Worm (Caenorhabditis elegans): Measurements from ENCODE around the gene DH11.5.

The DH11.5 gene

ce11 chrII:8004157-8004556, 27.7 kb downstream of the DH11.5 start, which contains the start of gene pgp-11:
pgp-11 (minus strand) TSS chrII:8004257.
- TF ChIP-seq tbx-37 (GFP tag; conservative IDR thresholded peaks at IDR 0.05) (no peak), ama-1 (optimal IDR thresholded peaks at IDR 0.05) (no peak), sea-1 (GFP tag; conservative IDR thresholded peaks at IDR 0.05) (no peak), scrt-1 (GFP tag; IDR thresholded peaks at IDR 0.05) (no peak)

- no peak for TF ChIP-seq hmg-4 (GFP tag; optimal IDR thresholded peaks at IDR 0.05)
- TF ChIP-seq tbx-11 (GFP tag; IDR thresholded peaks at IDR 0.05) = no peak
- no peak for TF ChIP-seq hnd-1 (tag; optimal IDR thresholded peaks at IDR 0.05)
- TF ChIP-seq sea-1 (GFP tag; conservative IDR thresholded peaks at IDR 0.05) = no peak
- TF ChIP-seq flt-1 (GFP tag; IDR thresholded peaks at IDR 0.05) = no peak
- TF ChIP-seq hmbx-1 (tag; optimal IDR thresholded peaks at IDR 0.05) = no peak
- TF ChIP-seq B0310.2 (tag; optimal IDR thresholded peaks at IDR 0.05) = no peak
- no peak for TF ChIP-seq aly-1 (tag; optimal IDR thresholded peaks at IDR 0.05)
- no peak for TF ChIP-seq tbx-37 (GFP tag; conservative IDR thresholded peaks at IDR 0.05)
- TF ChIP-seq scrt-1 (GFP tag; IDR thresholded peaks at IDR 0.05) = no peak
- TF ChIP-seq ets-7 (tag; optimal IDR thresholded peaks at IDR 0.05) = no peak
- no peak for TF ChIP-seq ama-1 (optimal IDR thresholded peaks at IDR 0.05)
These were observed 28.3 kb downstream of the DH11.5 start for ce11 chrII:8004752-8005151.

- TF ChIP-seq tbx-37 (GFP tag; conservative IDR thresholded peaks at IDR 0.05) (no peak), tbx-11 (GFP tag; IDR thresholded peaks at IDR 0.05) (no peak), hmbx-1 (tag; optimal IDR thresholded peaks at IDR 0.05) (no peak), ama-1 (optimal IDR thresholded peaks at IDR 0.05) (no peak), flt-1 (GFP tag; IDR thresholded peaks at IDR 0.05) (no peak), ceh-13 (GFP tag; optimal IDR thresholded peaks at IDR 0.05) (no peak), aly-1 (tag; optimal IDR thresholded peaks at IDR 0.05) (no peak), ets-7 (tag; optimal IDR thresholded peaks at IDR 0.05) (no peak), hnd-1 (tag; optimal IDR thresholded peaks at IDR 0.05) (no peak), sea-1 (GFP tag; conservative IDR thresholded peaks at IDR 0.05) (no peak), hmg-4 (GFP tag; optimal IDR thresholded peaks at IDR 0.05) (no peak), tra-4 (tag; optimal IDR thresholded peaks at IDR 0.05) (no peak), pes-1 (GFP tag; IDR thresholded peaks at IDR 0.05) (no peak), B0310.2 (tag; optimal IDR thresholded peaks at IDR 0.05) (no peak), ceh-36 (tag; optimal IDR thresholded peaks at IDR 0.05) (no peak), scrt-1 (GFP tag; IDR thresholded peaks at IDR 0.05) (no peak), F13C5.2 (tag; optimal IDR thresholded peaks at IDR 0.05) (no peak)
These were observed 30.6 kb downstream of the DH11.5 start for ce11 chrII:8006962-8007361.

ce11 chrII:8008334-8008733, 31.9 kb downstream of the DH11.5 start, which contains the start of gene glna-2:
glna-2 (plus strand) TSS chrII:8008634.
- no peak for TF ChIP-seq pes-1 (GFP tag; IDR thresholded peaks at IDR 0.05)
- no peak for TF ChIP-seq F13C5.2 (tag; optimal IDR thresholded peaks at IDR 0.05)
- TF ChIP-seq B0310.2 (tag; optimal IDR thresholded peaks at IDR 0.05) = no peak
- TF ChIP-seq hmg-4 (GFP tag; optimal IDR thresholded peaks at IDR 0.05) = no peak
- TF ChIP-seq flt-1 (GFP tag; IDR thresholded peaks at IDR 0.05) = no peak
- no peak for TF ChIP-seq tra-4 (tag; optimal IDR thresholded peaks at IDR 0.05)
- TF ChIP-seq hnd-1 (tag; optimal IDR thresholded peaks at IDR 0.05) = no peak

- TF ChIP-seq hmbx-1 (tag; optimal IDR thresholded peaks at IDR 0.05) (no peak), tbx-37 (GFP tag; conservative IDR thresholded peaks at IDR 0.05) (no peak), tra-4 (tag; optimal IDR thresholded peaks at IDR 0.05) (no peak), ceh-36 (tag; optimal IDR thresholded peaks at IDR 0.05) (no peak), B0310.2 (tag; optimal IDR thresholded peaks at IDR 0.05) (no peak), pes-1 (GFP tag; IDR thresholded peaks at IDR 0.05) (no peak), hnd-1 (tag; optimal IDR thresholded peaks at IDR 0.05) (no peak), hmg-4 (GFP tag; optimal IDR thresholded peaks at IDR 0.05) (no peak), ets-7 (tag; optimal IDR thresholded peaks at IDR 0.05) (no peak), ceh-13 (GFP tag; optimal IDR thresholded peaks at IDR 0.05) (no peak), scrt-1 (GFP tag; IDR thresholded peaks at IDR 0.05) (no peak), sea-1 (GFP tag; conservative IDR thresholded peaks at IDR 0.05) (no peak), aly-1 (tag; optimal IDR thresholded peaks at IDR 0.05) (no peak), tbx-11 (GFP tag; IDR thresholded peaks at IDR 0.05) (no peak), ama-1 (optimal IDR thresholded peaks at IDR 0.05) (no peak), F13C5.2 (tag; optimal IDR thresholded peaks at IDR 0.05) (no peak)
These were observed 35.9 kb downstream of the DH11.5 start, which contains the start of gene DH11.2 for ce11 chrII:8012071-8013031. DH11.2 (plus strand) TSS chrII:8012816.

- TF ChIP-seq ceh-36 (tag; optimal IDR thresholded peaks at IDR 0.05) (no peak), B0310.2 (tag; optimal IDR thresholded peaks at IDR 0.05) (no peak), ama-1 (optimal IDR thresholded peaks at IDR 0.05) (no peak), sea-1 (GFP tag; conservative IDR thresholded peaks at IDR 0.05) (no peak), tbx-11 (GFP tag; IDR thresholded peaks at IDR 0.05) (no peak), tra-4 (tag; optimal IDR thresholded peaks at IDR 0.05) (no peak), flt-1 (GFP tag; IDR thresholded peaks at IDR 0.05) (no peak), hnd-1 (tag; optimal IDR thresholded peaks at IDR 0.05) (no peak), scrt-1 (GFP tag; IDR thresholded peaks at IDR 0.05) (no peak), tbx-37 (GFP tag; conservative IDR thresholded peaks at IDR 0.05) (no peak), hmg-4 (GFP tag; optimal IDR thresholded peaks at IDR 0.05) (no peak), aly-1 (tag; optimal IDR thresholded peaks at IDR 0.05) (no peak)
These were observed 39.1 kb downstream of the DH11.5 start for ce11 chrII:8015483-8015938.

ce11 chrII:8016167-8016566, 39.8 kb downstream of the DH11.5 start:
- TF ChIP-seq flt-1 (GFP tag; IDR thresholded peaks at IDR 0.05) (no peak), pes-1 (GFP tag; IDR thresholded peaks at IDR 0.05) (no peak), tbx-11 (GFP tag; IDR thresholded peaks at IDR 0.05) (no peak), sea-1 (GFP tag; conservative IDR thresholded peaks at IDR 0.05) (no peak), scrt-1 (GFP tag; IDR thresholded peaks at IDR 0.05) (no peak)

Data from whole organism, early embryonic.